Fruit fly (Drosophila melanogaster) whole organism, embryonic: Measurements from ENCODE around the gene EMC3.

Experiments used
- Asciz ChIP-seq: fragments of 200-800 bp; sonication (Bioruptor generic); optimal IDR thresholded peaks from 2 replicates; lab custom pipeline; 2017; ENCODE audit warnings: missing biosample characterization, mild to moderate bottlenecking, missing genetic modification characterization, missing genetic modification reagents
- CG10462 ChIP-seq: fragments of 200-800 bp; sonication (Bioruptor generic); optimal IDR thresholded peaks from 2 replicates; lab custom pipeline; 2016; ENCODE audit warnings: missing biosample characterization, missing genetic modification characterization
- CG11247 ChIP-seq: fragments of 200-800 bp; sonication (Bioruptor generic); IDR thresholded peaks from 2 replicates; pipeline ENCODE4 v1.3.6; 2022; ENCODE audit warnings: missing biosample characterization, missing genetic modification characterization
- CG13287 ChIP-seq: fragments of 200-800 bp; sonication (Bioruptor generic); IDR thresholded peaks from 2 replicates; pipeline ENCODE4 v1.3.6; 2022; ENCODE audit warnings: missing biosample characterization, missing genetic modification characterization; ENCODE audit not compliant: partially characterized antibody
- CG13424 ChIP-seq: fragments of 200-800 bp; sonication (Bioruptor generic); optimal IDR thresholded peaks from 2 replicates; lab custom pipeline; 2019; ENCODE audit warnings: missing biosample characterization, mild to moderate bottlenecking, missing genetic modification characterization, moderate library complexity
- CG14441 ChIP-seq: fragments of 200-800 bp; sonication (Bioruptor generic); IDR thresholded peaks from 2 replicates; pipeline ENCODE4 v1.3.6; 2022; ENCODE audit warnings: missing biosample characterization, missing genetic modification characterization
- CG15696 ChIP-seq: fragments of 200-800 bp; sonication (Bioruptor generic); optimal IDR thresholded peaks from 2 replicates; lab custom pipeline; 2019; ENCODE audit warnings: missing biosample characterization, mild to moderate bottlenecking, missing genetic modification characterization, moderate library complexity
- CG1603 ChIP-seq: fragments of 200-800 bp; sonication (Bioruptor generic); optimal IDR thresholded peaks from 2 replicates; lab custom pipeline; 2019; ENCODE audit warnings: missing biosample characterization, mild to moderate bottlenecking, missing genetic modification characterization, moderate library complexity
- CG16779 ChIP-seq: fragments of 200-800 bp; sonication (Bioruptor generic); IDR thresholded peaks from 2 replicates; pipeline ENCODE4 v1.3.6; 2022; ENCODE audit warnings: missing biosample characterization, missing genetic modification characterization
- CG17186 ChIP-seq: fragments of 200-800 bp; sonication (Bioruptor generic); optimal IDR thresholded peaks from 3 replicates; lab custom pipeline; 2017; ENCODE audit warnings: missing biosample characterization, missing genetic modification reagents, missing genetic modification characterization
- CG17612 ChIP-seq: fragments of 200-800 bp; sonication (Bioruptor generic); IDR thresholded peaks from 2 replicates; pipeline ENCODE4 v1.3.6; 2022; ENCODE audit warnings: missing biosample characterization, missing genetic modification characterization
- CG17912 ChIP-seq: fragments of 200-800 bp; sonication (Bioruptor generic); optimal IDR thresholded peaks from 2 replicates; lab custom pipeline; 2018; ENCODE audit warnings: missing biosample characterization, mild to moderate bottlenecking, missing genetic modification characterization
- CG2116 ChIP-seq: fragments of 200-800 bp; sonication (Bioruptor generic); optimal IDR thresholded peaks from 3 replicates; lab custom pipeline; 2018; ENCODE audit warnings: missing biosample characterization, mild to moderate bottlenecking, missing genetic modification characterization
- CG2875 ChIP-seq: fragments of 200-800 bp; sonication (Bioruptor generic); optimal IDR thresholded peaks from 2 replicates; lab custom pipeline; 2017; ENCODE audit warnings: missing biosample characterization, mild to moderate bottlenecking, missing genetic modification characterization, missing genetic modification reagents
- CG3281 ChIP-seq: fragments of 200-800 bp; sonication (Bioruptor generic); optimal IDR thresholded peaks from 3 replicates; lab custom pipeline; 2017; ENCODE audit warnings: missing biosample characterization, mild to moderate bottlenecking, missing genetic modification characterization
- CG33213 ChIP-seq: fragments of 200-800 bp; sonication (Bioruptor generic); optimal IDR thresholded peaks from 3 replicates; lab custom pipeline; 2016; ENCODE audit warnings: missing biosample characterization, missing genetic modification characterization
- CG33557 ChIP-seq: fragments of 200-800 bp; sonication (Bioruptor generic); optimal IDR thresholded peaks from 2 replicates; lab custom pipeline; 2019; ENCODE audit warnings: missing biosample characterization, mild to moderate bottlenecking, missing genetic modification characterization, moderate library complexity
- CG4282 ChIP-seq: fragments of 200-800 bp; sonication (Bioruptor generic); optimal IDR thresholded peaks from 2 replicates; lab custom pipeline; 2016; ENCODE audit warnings: missing biosample characterization, missing genetic modification characterization
- CG7786 ChIP-seq: fragments of 200-800 bp; sonication (Bioruptor generic); optimal IDR thresholded peaks from 2 replicates; lab custom pipeline; 2016; ENCODE audit warnings: missing biosample characterization, missing genetic modification characterization
- CG8478 ChIP-seq: fragments of >200 bp; optimal IDR thresholded peaks from 2 replicates; lab custom pipeline; 2018
- CG9215 ChIP-seq: fragments of 200-800 bp; sonication (Bioruptor generic); IDR thresholded peaks from 2 replicates; pipeline ENCODE4 v1.3.6; 2022; ENCODE audit warnings: missing biosample characterization, missing genetic modification characterization
- CG9932 ChIP-seq: fragments of 200-800 bp; sonication (Bioruptor generic); IDR thresholded peaks from 2 replicates; pipeline ENCODE4 v1.3.6; 2022; ENCODE audit warnings: missing biosample characterization, missing genetic modification characterization
- CTCF ChIP-seq: fragments of 200-800 bp; sonication (Bioruptor generic); optimal IDR thresholded peaks from 2 replicates; lab custom pipeline; 2017; ENCODE audit warnings: missing biosample characterization, mild to moderate bottlenecking, missing genetic modification characterization, moderate library complexity
- D19A ChIP-seq: fragments of 200-800 bp; optimal IDR thresholded peaks from 3 replicates; lab custom pipeline; 2019; ENCODE audit warnings: missing biosample characterization, mild to moderate bottlenecking, missing genetic modification characterization, moderate library complexity
- Eip74EF ChIP-seq, 2 experiments: fragments of 200-800 bp in 1 of 2; fragments of >200 bp in 1 of 2; sonication (Bioruptor generic) in 1 of 2; optimal IDR thresholded peaks; 2 replicates each; lab custom pipeline; 2017 to 2019; ENCODE audit warnings: missing biosample characterization in 2 of 2, missing genetic modification characterization in 2 of 2, mild to moderate bottlenecking in 1 of 2, moderate library complexity in 1 of 2
- Fer2 ChIP-seq: fragments of 200-800 bp; sonication (Bioruptor generic); optimal IDR thresholded peaks from 2 replicates; lab custom pipeline; 2018; ENCODE audit warnings: missing biosample characterization, mild to moderate bottlenecking, missing genetic modification characterization, moderate library complexity
- Mad ChIP-seq: fragments of 200-800 bp; sonication (Bioruptor generic); optimal IDR thresholded peaks from 2 replicates; lab custom pipeline; 2016; ENCODE audit warnings: missing biosample characterization, missing genetic modification characterization
- Myb ChIP-seq: fragments of 200-800 bp; sonication (Bioruptor generic); optimal IDR thresholded peaks from 2 replicates; lab custom pipeline; 2016; ENCODE audit warnings: missing biosample characterization, missing genetic modification characterization
- PHDP ChIP-seq: fragments of 200-800 bp; sonication (Bioruptor generic); optimal IDR thresholded peaks from 3 replicates; lab custom pipeline; 2018; ENCODE audit warnings: missing biosample characterization, mild to moderate bottlenecking, missing genetic modification characterization, moderate library complexity
- Rfx ChIP-seq: fragments of 200-800 bp; sonication (Bioruptor generic); IDR thresholded peaks from 2 replicates; pipeline ENCODE4 v1.3.6; 2022; ENCODE audit warnings: missing biosample characterization, missing genetic modification characterization
- Vsx1 ChIP-seq: fragments of 200-800 bp; sonication (Bioruptor generic); optimal IDR thresholded peaks from 2 replicates; lab custom pipeline; 2017; ENCODE audit warnings: missing biosample characterization, mild to moderate bottlenecking, missing genetic modification characterization, missing genetic modification reagents
- Xrp1 ChIP-seq: fragments of 200-800 bp; sonication (Bioruptor generic); IDR thresholded peaks from 2 replicates; pipeline ENCODE4 v1.3.6; 2022; ENCODE audit warnings: missing biosample characterization, missing genetic modification characterization
- YL-1 ChIP-seq: fragments of 200-800 bp; sonication (Bioruptor generic); optimal IDR thresholded peaks from 3 replicates; lab custom pipeline; 2017; ENCODE audit warnings: missing biosample characterization, mild to moderate bottlenecking, missing genetic modification characterization
- abd-A ChIP-seq: fragments of 200-800 bp; sonication (Bioruptor generic); optimal IDR thresholded peaks from 3 replicates; lab custom pipeline; 2019; ENCODE audit warnings: missing biosample characterization, mild to moderate bottlenecking, missing genetic modification characterization, moderate library complexity
- ac ChIP-seq: fragments of 200-800 bp; sonication (Bioruptor generic); optimal IDR thresholded peaks from 3 replicates; lab custom pipeline; 2017; ENCODE audit warnings: missing biosample characterization, mild to moderate bottlenecking, missing genetic modification characterization
- btn ChIP-seq: fragments of 200-800 bp; sonication (Bioruptor generic); optimal IDR thresholded peaks from 2 replicates; lab custom pipeline; 2016; ENCODE audit warnings: missing biosample characterization, missing genetic modification characterization
- ci ChIP-seq: fragments of 200-800 bp; sonication (Bioruptor generic); IDR thresholded peaks from 3 replicates; pipeline ENCODE4 v1.3.6; 2022; ENCODE audit warnings: missing biosample characterization, missing genetic modification characterization
- ewg ChIP-seq: fragments of 200-800 bp; sonication (Bioruptor generic); optimal IDR thresholded peaks from 3 replicates; lab custom pipeline; 2017; ENCODE audit warnings: mild to moderate bottlenecking, missing biosample characterization, missing genetic modification reagents, missing genetic modification characterization
- exex ChIP-seq: fragments of 200-800 bp; sonication (Bioruptor generic); optimal IDR thresholded peaks from 4 replicates; lab custom pipeline; 2018; ENCODE audit warnings: missing biosample characterization, mild to moderate bottlenecking, missing genetic modification characterization, moderate library complexity
- fru ChIP-seq: fragments of >200 bp; optimal IDR thresholded peaks from 2 replicates; lab custom pipeline; 2017
- gfzf ChIP-seq: fragments of 200-800 bp; sonication (Bioruptor generic); optimal IDR thresholded peaks from 2 replicates; lab custom pipeline; 2016; ENCODE audit warnings: missing biosample characterization, mild to moderate bottlenecking, missing genetic modification characterization, moderate library complexity
- grn ChIP-seq: fragments of 200-800 bp; sonication (Bioruptor generic); optimal IDR thresholded peaks from 3 replicates; lab custom pipeline; 2017; ENCODE audit warnings: missing biosample characterization, missing genetic modification characterization
- gsb-n ChIP-seq: fragments of 200-800 bp; sonication (Bioruptor generic); optimal IDR thresholded peaks from 3 replicates; lab custom pipeline; 2018; ENCODE audit warnings: missing biosample characterization, mild to moderate bottlenecking, missing genetic modification characterization
- ranshi ChIP-seq: fragments of 200-800 bp; sonication (Bioruptor generic); IDR thresholded peaks from 2 replicates; pipeline ENCODE4 v1.3.6; 2022; ENCODE audit warnings: missing biosample characterization, missing genetic modification characterization
- repo ChIP-seq: fragments of 200-800 bp; sonication (Bioruptor generic); optimal IDR thresholded peaks from 2 replicates; lab custom pipeline; 2016; ENCODE audit warnings: missing biosample characterization, missing genetic modification characterization
- scrt ChIP-seq: fragments of 200-800 bp; sonication (Bioruptor generic); optimal IDR thresholded peaks from 2 replicates; lab custom pipeline; 2018; ENCODE audit warnings: missing biosample characterization, mild to moderate bottlenecking, missing genetic modification characterization, moderate library complexity
- sens ChIP-seq: fragments of 200-800 bp; sonication (Bioruptor generic); peaks from one replicate; lab custom pipeline; 2016; ENCODE audit warnings: missing biosample characterization, missing genetic modification characterization
- tgo ChIP-seq: fragments of 200-800 bp; sonication (Bioruptor generic); IDR thresholded peaks from 3 replicates; pipeline ENCODE4 v1.3.6; 2022; ENCODE audit warnings: missing biosample characterization, missing genetic modification characterization
- trem ChIP-seq: fragments of 200-800 bp; optimal IDR thresholded peaks from 3 replicates; lab custom pipeline; 2019; ENCODE audit warnings: missing biosample characterization, mild to moderate bottlenecking, missing genetic modification characterization, moderate library complexity
- usp ChIP-seq: fragments of >200 bp; optimal IDR thresholded peaks from 2 replicates; lab custom pipeline; 2017; ENCODE audit warnings: missing biosample characterization, missing genetic modification characterization
- zf30C ChIP-seq: fragments of 200-800 bp; sonication (Bioruptor generic); optimal IDR thresholded peaks from 3 replicates; lab custom pipeline; 2018; ENCODE audit warnings: missing biosample characterization, mild to moderate bottlenecking, missing genetic modification characterization

The EMC3 gene

DNA sequence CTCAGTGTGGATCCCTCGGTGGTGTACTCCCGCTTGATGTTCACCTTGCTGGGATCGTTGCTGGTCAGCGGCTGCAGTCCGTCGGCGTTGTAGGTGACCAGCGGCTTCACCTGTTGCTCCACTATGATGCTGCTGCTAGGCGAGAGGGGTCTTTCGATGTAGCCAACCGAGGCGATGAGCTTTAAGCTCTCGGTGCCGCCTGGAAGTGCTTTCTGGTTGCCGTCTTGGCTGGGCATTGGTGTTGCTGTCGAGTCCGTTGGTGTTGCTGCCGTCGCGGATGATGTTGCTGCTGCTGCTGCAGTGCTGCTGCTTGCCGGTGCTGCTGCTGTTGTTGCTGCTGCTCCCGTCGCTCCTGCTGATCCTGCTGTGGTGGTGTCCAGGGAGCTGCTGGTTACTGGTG is 41.8 kb upstream of the EMC3 start (continued):
- TF ChIP-seq Vsx1 (GFP tag; lab: Kevin White, UChicago) = no peak
- TF ChIP-seq CG11247 (GFP tag; lab: Robert Waterston, UW) = no peak
- TF ChIP-seq Asciz (GFP tag; lab: Kevin White, UChicago) = no peak
- TF ChIP-seq CG8478 (lab: Kevin White, UChicago) = no peak
- TF ChIP-seq CG7786 (GFP tag; lab: Kevin White, UChicago) = no peak
- TF ChIP-seq CG16779 = 0 out of 2 replicates have a peak, but pooled peaks have one; percentile 12
- peak; percentile 44; the same call in 1 of the 2 replicates for TF ChIP-seq Rfx (GFP tag; lab: Robert Waterston, UW)
- no peak for TF ChIP-seq CG14441 (GFP tag; lab: Robert Waterston, UW)
- peak; percentile 42 for TF ChIP-seq CTCF (GFP tag; lab: Kevin White, UChicago)
- TF ChIP-seq CG15696 (tag; lab: Kevin White, UChicago) = no peak
- TF ChIP-seq ewg (GFP tag; lab: Kevin White, UChicago) = no peak
- peak; percentile 30; the same call in 1 of the 2 replicates for TF ChIP-seq CG13287
- TF ChIP-seq ci (GFP tag; lab: Robert Waterston, UW) = 0 out of 3 replicates have a peak, but pooled peaks have one; percentile 17
- TF ChIP-seq PHDP (tag; lab: Kevin White, UChicago) = no peak
- TF ChIP-seq Xrp1 (GFP tag; lab: Robert Waterston, UW) = no peak
- TF ChIP-seq, all 482 proteins: peak for 9

DNA sequence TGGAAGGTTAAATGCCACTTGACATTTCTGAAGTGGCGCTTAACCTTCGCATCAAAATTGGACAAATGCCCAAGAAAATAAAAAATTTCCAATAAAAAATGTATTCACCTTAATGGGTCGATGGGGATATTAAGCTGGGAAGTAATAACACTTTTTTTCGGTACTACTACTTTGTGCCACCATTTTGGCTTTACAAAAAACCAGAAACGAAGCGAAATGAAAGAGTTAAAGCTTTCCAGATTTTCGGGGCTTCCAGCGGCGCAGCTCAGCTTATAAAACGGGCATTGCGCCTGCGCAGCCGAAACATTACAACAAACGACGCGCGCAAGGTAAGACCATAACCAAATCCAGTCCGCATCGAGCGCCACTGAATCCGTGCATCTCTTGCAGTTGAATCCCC is 38.3 kb upstream of the EMC3 start, which contains the start of gene CG17127:
TSS of gene CG17127 (plus strand) at position 301 of the 400 bp plus-strand sequence.
- TF ChIP-seq CG33557 (GFP tag; lab: Kevin White, UChicago) (no peak), Eip74EF (GFP tag; optimal IDR thresholded peaks at IDR 0.05; lab: Kevin White, UChicago) (no peak), tgo (GFP tag; lab: Robert Waterston, UW) (no peak), D19A (no peak), usp (no peak), zf30C (GFP tag; lab: Kevin White, UChicago) (no peak), sens (no peak), CG9932 (GFP tag; lab: Robert Waterston, UW) (no peak), CG4282 (GFP tag; lab: Kevin White, UChicago) (no peak), CG33213 (no peak), Myb (no peak), CG10462 (GFP tag; lab: Kevin White, UChicago) (no peak), CG9215 (GFP tag; lab: Robert Waterston, UW) (no peak), Fer2 (no peak)

DNA sequence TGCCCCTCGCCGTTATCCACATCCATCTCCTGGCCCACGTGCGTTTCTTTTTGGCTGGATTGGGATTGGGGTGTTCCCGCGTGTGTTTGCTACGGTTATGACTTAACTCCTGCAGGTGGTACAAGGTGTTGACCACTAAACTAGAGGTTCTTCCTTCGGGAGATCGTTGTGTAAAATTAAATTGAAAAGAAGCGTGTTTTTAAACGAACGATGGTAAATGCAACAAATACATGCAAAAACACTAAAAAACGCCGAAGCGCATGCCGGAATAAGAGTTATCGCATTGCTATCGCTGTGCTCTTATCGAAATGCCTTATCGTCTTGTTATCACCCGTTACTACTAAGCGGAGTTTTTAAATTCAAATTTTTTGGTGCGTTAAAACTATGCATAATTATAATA is 37.5 kb upstream of the EMC3 start, which contains the start of gene CG6724:
TSS of gene CG6724 (minus strand) at position 245 of the 400 bp plus-strand sequence.
- TF ChIP-seq CG13424 (no peak), ranshi (GFP tag; lab: Robert Waterston, UW) (no peak), CG17186 (GFP tag; lab: Kevin White, UChicago) (peak; percentile 65), CG9932 (GFP tag; lab: Robert Waterston, UW) (no peak), abd-A (tag; lab: Kevin White, UChicago) (no peak), trem (peak; percentile 50), grn (peak; percentile 26), CG2875 (GFP tag; lab: Kevin White, UChicago) (no peak), ac (GFP tag; lab: Kevin White, UChicago) (no peak), CG17912 (GFP tag; lab: Kevin White, UChicago) (no peak), scrt (GFP tag; lab: Kevin White, UChicago) (peak; percentile 56), gfzf (GFP tag; lab: Kevin White, UChicago) (peak; percentile 84), CG1603 (tag; lab: Kevin White, UChicago) (no peak), Mad (GFP tag; lab: Kevin White, UChicago) (no peak), exex (tag; lab: Kevin White, UChicago) (no peak), CG2116 (GFP tag; lab: Kevin White, UChicago) (peak; percentile 92), fru (lab: Kevin White, UChicago) (no peak), CG3281 (no peak), repo (GFP tag; lab: Kevin White, UChicago) (no peak), btn (GFP tag; lab: Kevin White, UChicago) (no peak), gsb-n (tag; lab: Kevin White, UChicago) (no peak), YL-1 (peak; percentile 54), CG17612 (GFP tag; lab: Robert Waterston, UW) (no peak)
